Worm (Caenorhabditis elegans) whole organism, L4 larva: ENCODE results near the gene paqr-1.

Experiments
- D1046.2 ChIP-seq: fragments of 200-800 bp; sonication (Bioruptor generic); IDR thresholded peaks from 2 replicates; pipeline ENCODE4 v1.3.6; 2022; ENCODE audit warnings: missing genetic modification characterization, missing compliant biosample characterization
- F10B5.3 ChIP-seq: sonication (generic microtip); optimal IDR thresholded peaks from 2 replicates; lab custom pipeline; 2016; ENCODE audit warnings: mild to moderate bottlenecking, missing genetic modification characterization, missing compliant biosample characterization
- F37D6.2 ChIP-seq: sonication (generic microtip); optimal IDR thresholded peaks from 2 replicates; lab custom pipeline; 2016; ENCODE audit warnings: mild to moderate bottlenecking, missing genetic modification characterization, missing compliant biosample characterization
- F49E8.2 ChIP-seq: sonication (generic microtip); optimal IDR thresholded peaks from 2 replicates; lab custom pipeline; 2016; ENCODE audit warnings: missing compliant biosample characterization, mild to moderate bottlenecking, missing genetic modification characterization, borderline replicate concordance
- R02D3.7 ChIP-seq: fragments of 150-350 bp; sonication (generic microtip); optimal IDR thresholded peaks from 3 replicates; lab custom pipeline; 2014; ENCODE audit warnings: missing biosample characterization, missing genetic modification characterization
- Y48G9A.11 ChIP-seq: fragments of 200-800 bp; sonication (Bioruptor generic); IDR thresholded peaks from 2 replicates; pipeline ENCODE4 v1.3.6; 2022; ENCODE audit warnings: missing genetic modification reagents, missing genetic modification characterization, missing compliant biosample characterization
- Y75B8A.6 ChIP-seq: fragments of 200-800 bp; sonication (Bioruptor generic); IDR thresholded peaks from 2 replicates; pipeline ENCODE4 v1.3.6; 2022; ENCODE audit warnings: missing genetic modification reagents, missing genetic modification characterization, missing compliant biosample characterization
- ZK337.2 ChIP-seq: fragments of 200-800 bp; sonication (Bioruptor generic); IDR thresholded peaks from 2 replicates; pipeline ENCODE4 v1.3.6; 2022; ENCODE audit warnings: missing genetic modification reagents, missing genetic modification characterization, missing compliant biosample characterization
- aha-1 ChIP-seq: fragments of 150-350 bp; peaks from one replicate; lab custom pipeline; 2014; ENCODE audit warnings: missing biosample characterization, missing genetic modification characterization
- aly-2 ChIP-seq: sonication (generic microtip); optimal IDR thresholded peaks from 2 replicates; lab custom pipeline; 2018; ENCODE audit warnings: missing biosample characterization, missing genetic modification characterization
- attf-4 ChIP-seq: sonication (generic microtip); optimal IDR thresholded peaks from 3 replicates; lab custom pipeline; 2017; ENCODE audit warnings: missing biosample characterization, missing genetic modification characterization
- ceh-20 ChIP-seq: fragments of 200-800 bp; sonication (Bioruptor generic); IDR thresholded peaks from 2 replicates; pipeline ENCODE4 v1.3.6; 2022; ENCODE audit warnings: missing genetic modification reagents, missing genetic modification characterization, missing compliant biosample characterization
- ceh-62 ChIP-seq: sonication (generic microtip); optimal IDR thresholded peaks from 2 replicates; lab custom pipeline; 2017; ENCODE audit warnings: missing biosample characterization, missing genetic modification characterization
- ceh-82 ChIP-seq: sonication (generic microtip); optimal IDR thresholded peaks from 2 replicates; lab custom pipeline; 2017; ENCODE audit warnings: missing biosample characterization, missing genetic modification characterization
- daf-12 ChIP-seq: fragments of 150-350 bp; optimal IDR thresholded peaks from 2 replicates; lab custom pipeline; 2014; ENCODE audit warnings: missing biosample characterization, missing genetic modification reagents, missing genetic modification characterization
- daf-16 ChIP-seq, 3 experiments: sonication (generic microtip); optimal IDR thresholded peaks; 2 replicates each; lab custom pipeline; 2016 to 2017; ENCODE audit warnings: missing genetic modification characterization in 3 of 3, missing genetic modification reagents in 3 of 3, mild to moderate bottlenecking in 2 of 3, missing compliant biosample characterization in 2 of 3, missing biosample characterization in 1 of 3, moderate library complexity in 1 of 3
- dpl-1 ChIP-seq: fragments of 150-350 bp; optimal IDR thresholded peaks from 2 replicates; lab custom pipeline; 2014; ENCODE audit warnings: missing biosample characterization, missing genetic modification reagents, missing genetic modification characterization
- duxl-1 ChIP-seq: sonication (generic microtip); optimal IDR thresholded peaks from 2 replicates; lab custom pipeline; 2016; ENCODE audit warnings: mild to moderate bottlenecking, missing genetic modification characterization, moderate library complexity, missing compliant biosample characterization; ENCODE audit not compliant: poor library complexity
- fkh-10 ChIP-seq: fragments of 150-350 bp; optimal IDR thresholded peaks from 2 replicates; lab custom pipeline; 2014; ENCODE audit warnings: missing biosample characterization, missing genetic modification reagents, missing genetic modification characterization
- fos-1 ChIP-seq: fragments of 150-350 bp; optimal IDR thresholded peaks from 2 replicates; lab custom pipeline; 2014; ENCODE audit warnings: missing biosample characterization, missing genetic modification characterization
- hlh-30 ChIP-seq: sonication (generic microtip); optimal IDR thresholded peaks from 2 replicates; lab custom pipeline; 2017; ENCODE audit warnings: antibody characterized with exemption, mild to moderate bottlenecking, missing genetic modification characterization, missing compliant biosample characterization; ENCODE audit not compliant: insufficient read depth
- hmg-1.1 ChIP-seq: fragments of 200-800 bp; sonication (Bioruptor generic); IDR thresholded peaks from 2 replicates; pipeline ENCODE4 v1.3.6; 2022; ENCODE audit warnings: missing genetic modification reagents, missing genetic modification characterization, missing compliant biosample characterization
- lin-1 ChIP-seq: fragments of 200-800 bp; sonication (Bioruptor generic); IDR thresholded peaks from 2 replicates; pipeline ENCODE4 v1.3.6; 2022; ENCODE audit warnings: missing genetic modification reagents, missing genetic modification characterization, missing compliant biosample characterization
- lin-13 ChIP-seq: fragments of 150-350 bp; optimal IDR thresholded peaks from 2 replicates; lab custom pipeline; 2014; ENCODE audit warnings: missing biosample characterization, missing genetic modification reagents, missing genetic modification characterization
- lin-29 ChIP-seq: fragments of 200-800 bp; sonication (Bioruptor generic); IDR thresholded peaks from 2 replicates; pipeline ENCODE4 v1.3.6; 2022; ENCODE audit warnings: missing genetic modification reagents, missing genetic modification characterization, missing compliant biosample characterization
- lsy-2 ChIP-seq, 2 experiments: fragments of 150-350 bp in 1 of 2; sonication (generic microtip) in 1 of 2; optimal IDR thresholded peaks; 2 replicates each; lab custom pipeline; 2014 to 2017; ENCODE audit warnings: missing biosample characterization in 2 of 2, missing genetic modification characterization in 2 of 2
- mdl-1 ChIP-seq, 2 experiments: fragments of 150-350 bp in 1 of 2; sonication (generic microtip) in 1 of 2; optimal IDR thresholded peaks; 2 replicates each; lab custom pipeline; 2014 to 2017; ENCODE audit warnings: missing biosample characterization in 2 of 2, missing genetic modification characterization in 2 of 2
- mep-1 ChIP-seq: fragments of 150-350 bp; sonication (generic microtip); optimal IDR thresholded peaks from 3 replicates; lab custom pipeline; 2014; ENCODE audit warnings: missing biosample characterization, missing genetic modification characterization
- nhr-10 ChIP-seq: fragments of 150-350 bp; optimal IDR thresholded peaks from 2 replicates; lab custom pipeline; 2014; ENCODE audit warnings: missing biosample characterization, missing genetic modification characterization
- nhr-102 ChIP-seq: sonication (generic microtip); optimal IDR thresholded peaks from 2 replicates; lab custom pipeline; 2016; ENCODE audit warnings: mild to moderate bottlenecking, missing genetic modification characterization, moderate library complexity, missing compliant biosample characterization
- nhr-111 ChIP-seq: fragments of 200-800 bp; sonication (Bioruptor generic); optimal IDR thresholded peaks from 2 replicates; lab custom pipeline; 2018; ENCODE audit warnings: mild to moderate bottlenecking, missing genetic modification characterization, missing compliant biosample characterization
- nhr-48 ChIP-seq: sonication (generic microtip); optimal IDR thresholded peaks from 2 replicates; lab custom pipeline; 2016; ENCODE audit warnings: mild to moderate bottlenecking, missing genetic modification characterization, missing compliant biosample characterization
- nhr-76 ChIP-seq: fragments of 150-350 bp; optimal IDR thresholded peaks from 2 replicates; lab custom pipeline; 2014; ENCODE audit warnings: missing biosample characterization, missing genetic modification characterization
- pha-4 ChIP-seq, 2 experiments: fragments of 150-350 bp in 1 of 2; fragments of 200-800 bp in 1 of 2; sonication (Bioruptor generic) in 1 of 2; IDR thresholded peaks in 1 of 2; optimal IDR thresholded peaks in 1 of 2; 2 replicates each; pipeline versions ENCODE4 v1.3.6 to Lab custom; 2014 to 2022; ENCODE audit warnings: missing genetic modification characterization in 2 of 2, missing genetic modification reagents in 2 of 2, missing biosample characterization in 1 of 2, missing compliant biosample characterization in 1 of 2
- php-3 ChIP-seq: fragments of 200-800 bp; sonication (Bioruptor generic); IDR thresholded peaks from 2 replicates; pipeline ENCODE4 v1.3.6; 2022; ENCODE audit warnings: missing genetic modification reagents, missing genetic modification characterization, missing compliant biosample characterization
- set-16 ChIP-seq: fragments of 200-800 bp; sonication (Bioruptor generic); IDR thresholded peaks from 2 replicates; pipeline ENCODE4 v1.3.6; 2022; ENCODE audit warnings: missing genetic modification reagents, missing genetic modification characterization, missing compliant biosample characterization
- snpc-1.2 ChIP-seq: fragments of 200-800 bp; sonication (Bioruptor generic); IDR thresholded peaks from 2 replicates; pipeline ENCODE4 v1.3.6; 2022; ENCODE audit warnings: missing genetic modification reagents, missing genetic modification characterization, missing compliant biosample characterization
- unc-130 ChIP-seq: sonication (generic microtip); optimal IDR thresholded peaks from 2 replicates; lab custom pipeline; 2016; ENCODE audit warnings: missing genetic modification reagents, missing genetic modification characterization, missing compliant biosample characterization
- unc-39 ChIP-seq: sonication (generic microtip); optimal IDR thresholded peaks from 2 replicates; lab custom pipeline; 2017; ENCODE audit warnings: missing biosample characterization, missing genetic modification characterization
- unc-62 ChIP-seq, 3 experiments: fragments of 150-350 bp in 1 of 3; sonication (generic microtip); optimal IDR thresholded peaks in 2 of 3; peaks in 1 of 3; 1 replicate in 1 of 3; 2 replicates in 2 of 3; lab custom pipeline; 2014 to 2017; ENCODE audit warnings: missing biosample characterization in 3 of 3, missing genetic modification characterization in 3 of 3, missing genetic modification reagents in 3 of 3, missing genotype in 1 of 3
- zip-11 ChIP-seq: fragments of 200-800 bp; sonication (Bioruptor generic); IDR thresholded peaks from 2 replicates; pipeline ENCODE4 v1.3.6; 2022; ENCODE audit warnings: missing genetic modification characterization, missing compliant biosample characterization
- ztf-11 ChIP-seq: fragments of 150-350 bp; optimal IDR thresholded peaks from 2 replicates; lab custom pipeline; 2014; ENCODE audit warnings: missing biosample characterization, missing genetic modification characterization

The paqr-1 gene

DNA sequence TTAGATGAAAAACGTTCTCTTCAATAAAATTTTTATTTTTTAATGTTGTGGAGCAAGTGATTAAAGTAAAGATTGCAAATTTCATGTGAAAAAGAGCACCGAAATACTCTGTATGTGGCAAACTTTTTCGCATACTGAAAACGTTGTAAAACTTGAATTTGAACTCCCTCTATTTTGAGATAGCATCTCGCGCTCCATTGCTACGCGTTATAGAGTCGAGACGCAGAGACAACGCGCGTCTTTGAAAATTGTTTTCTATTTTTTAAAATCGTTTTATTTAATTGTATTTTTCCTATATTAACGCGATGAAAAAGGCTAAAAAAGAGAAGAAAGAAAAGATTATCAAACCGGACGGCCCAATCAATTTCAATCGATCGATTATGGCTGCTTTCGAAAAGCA lies 6.6 kb downstream of the paqr-1 start, which contains the start of gene fan-1 (continued):
- TF ChIP-seq nhr-76 (tag; lab: Kevin White, UChicago) (no peak), F49E8.2 (tag; lab: Kevin White, UChicago) (no peak), mdl-1 (tag; optimal IDR thresholded peaks at IDR 0.05; lab: Kevin White, UChicago) (no peak), snpc-1.2 (GFP tag; lab: Robert Waterston, UW) (peak; percentile 57; the same call in 1 of the 2 replicates), Y48G9A.11 (GFP tag; lab: Robert Waterston, UW) (no peak), F37D6.2 (tag; lab: Kevin White, UChicago) (peak; percentile 2), unc-130 (GFP tag; lab: Kevin White, UChicago) (no peak), lin-29 (no peak), hlh-30 (peak; percentile 19), daf-16 (GFP tag; optimal IDR thresholded peaks at IDR 0.05; lab: Kevin White, UChicago) (no peak), daf-16 (tag; optimal IDR thresholded peaks at IDR 0.05; lab: Kevin White, UChicago) (no peak), duxl-1 (no peak), unc-62 (GFP tag; optimal IDR thresholded peaks at IDR 0.05 in 1 of 2; lab: Kevin White, UChicago) (peak in 1 of 2 experiments; percentile 79), unc-62 (tag; optimal IDR thresholded peaks at IDR 0.05; lab: Kevin White, UChicago) (no peak), ceh-20 (GFP tag; lab: Robert Waterston, UW) (no peak), ceh-62 (tag; lab: Kevin White, UChicago) (no peak), daf-12 (no peak), hmg-1.1 (peak; percentile 51)

- TF ChIP-seq R02D3.7 (tag; lab: Kevin White, UChicago) (no peak), hmg-1.1 (no peak), D1046.2 (GFP tag; lab: Robert Waterston, UW) (no peak), fkh-10 (GFP tag; lab: Kevin White, UChicago) (peak; percentile 25), mep-1 (tag; lab: Kevin White, UChicago) (no peak)
Measured at ce11 chrIV:6547397-6547796, 7.8 kb downstream of the paqr-1 start.

DNA sequence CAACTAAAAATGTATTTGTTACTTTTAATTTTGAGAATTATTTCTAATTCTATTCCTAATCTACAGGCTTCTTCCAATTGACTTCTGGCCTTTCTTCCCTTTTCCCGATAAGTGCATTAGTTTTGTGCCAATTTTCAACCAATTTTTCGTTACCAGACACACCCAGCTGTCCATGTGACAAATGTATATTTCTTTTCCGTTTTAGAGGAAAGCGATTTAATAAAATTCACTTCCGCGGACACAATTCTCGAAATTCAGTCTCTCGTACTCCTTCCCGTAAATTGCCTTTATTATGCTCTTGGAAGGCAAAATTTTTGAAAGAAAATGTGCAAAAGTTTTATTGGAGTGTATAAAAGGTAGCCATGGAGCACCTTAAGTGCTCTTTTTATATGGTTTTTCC lies 12.3 kb downstream of the paqr-1 start:
- TF ChIP-seq lsy-2 (tag; optimal IDR thresholded peaks at IDR 0.05; lab: Kevin White, UChicago): peak in 1 of 2 experiments; percentile 23
- no peak for TF ChIP-seq F10B5.3

- peak; percentile 38 for TF ChIP-seq fkh-10 (GFP tag; lab: Kevin White, UChicago)
- no peak for TF ChIP-seq fos-1
- no peak for TF ChIP-seq aha-1 (tag; lab: Kevin White, UChicago)
- no peak for TF ChIP-seq lin-29
- TF ChIP-seq, all 104 proteins: peak for 1
Measured at ce11 chrIV:6541435-6541834, 13.8 kb downstream of the paqr-1 start, which contains the start of gene C01G5.25. Gene C01G5.25, plus strand, starts transcription at chrIV:6541684.

ce11 chrIV:6535908-6536307 lies 19.3 kb downstream of the paqr-1 start, which contains the start of gene C01G5.3:
Gene C01G5.3, plus strand, starts transcription at chrIV:6536208.
- no peak for TF ChIP-seq lin-1
- TF ChIP-seq nhr-76 (tag; lab: Kevin White, UChicago): no peak
- no peak for TF ChIP-seq nhr-111
- TF ChIP-seq attf-4 (tag; lab: Kevin White, UChicago): no peak
- TF ChIP-seq F10B5.3: no peak
- TF ChIP-seq unc-39: no peak
- TF ChIP-seq php-3 (GFP tag; lab: Robert Waterston, UW): no peak
- TF ChIP-seq, all 104 proteins: peak for 0

- no peak for TF ChIP-seq Y75B8A.6 (GFP tag; lab: Robert Waterston, UW)
- no peak for TF ChIP-seq ZK337.2
- no peak for TF ChIP-seq nhr-48 (tag; lab: Kevin White, UChicago)
- no peak for TF ChIP-seq aly-2 (tag; lab: Kevin White, UChicago)
- TF ChIP-seq ceh-82 (tag; lab: Kevin White, UChicago): no peak
- TF ChIP-seq set-16 (GFP tag; lab: Robert Waterston, UW): no peak
- no peak for TF ChIP-seq dpl-1 (GFP tag; lab: Kevin White, UChicago)
- no peak for TF ChIP-seq ztf-11
- TF ChIP-seq pha-4 (GFP tag; IDR thresholded peaks at IDR 0.05; lab: Robert Waterston, UW): no peak
- no peak for TF ChIP-seq pha-4 (tag; optimal IDR thresholded peaks at IDR 0.05; lab: Kevin White, UChicago)
- TF ChIP-seq daf-12: no peak
- no peak for TF ChIP-seq nhr-102 (tag; lab: Kevin White, UChicago)
- TF ChIP-seq zip-11 (GFP tag; lab: Robert Waterston, UW): no peak
- TF ChIP-seq nhr-10 (tag; lab: Kevin White, UChicago): no peak
- TF ChIP-seq unc-130 (GFP tag; lab: Kevin White, UChicago): no peak
- TF ChIP-seq lin-13 (GFP tag; lab: Kevin White, UChicago): no peak
Measured at ce11 chrIV:6531450-6531849, 23.8 kb downstream of the paqr-1 start, which contains the start of gene C01G5.4. Gene C01G5.4, plus strand, starts transcription at chrIV:6531750.
